Fruit fly (Drosophila melanogaster): ENCODE data around the gene CtsB.

The CtsB gene

DNA sequence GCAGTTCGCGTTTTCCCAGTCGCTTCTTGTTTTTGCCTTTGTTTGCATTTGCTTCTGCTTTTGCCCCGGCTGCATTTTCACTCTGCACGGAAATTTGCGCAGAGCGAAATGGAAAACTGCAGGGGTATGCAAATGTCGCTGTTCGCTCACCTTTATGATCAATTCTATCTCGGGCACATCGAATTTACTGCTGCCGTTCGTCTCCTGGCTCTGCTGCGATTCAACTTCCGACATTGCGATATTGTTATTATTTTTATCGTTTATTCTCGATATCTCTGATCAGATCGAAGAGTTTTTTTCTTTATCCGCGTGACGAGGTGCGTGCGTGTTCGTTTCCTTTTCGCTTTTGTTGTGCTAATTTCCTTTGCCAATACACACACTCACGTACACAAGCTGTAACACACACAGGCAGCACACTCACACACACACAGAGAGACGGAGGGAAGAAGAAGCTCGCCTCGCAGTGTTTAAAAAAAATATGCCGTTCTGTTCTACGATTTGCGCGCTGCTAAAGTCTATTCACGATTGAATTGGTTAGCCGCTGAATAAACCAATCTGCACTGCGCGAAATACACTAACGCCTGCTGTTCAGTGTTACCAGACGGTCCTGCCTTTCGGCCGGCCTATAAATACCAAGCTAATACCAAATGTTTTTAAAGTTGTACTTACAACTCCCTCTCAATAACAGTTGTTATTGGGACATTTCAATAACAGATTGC is 40.0 kb upstream of the CtsB start, which contains the start of gene Clic (continued):
- TF ChIP-seq CG3838 (GFP tag; optimal IDR thresholded peaks at IDR 0.05) (no peak), lola (GFP tag; optimal IDR thresholded peaks at IDR 0.05) (no peak), ken (GFP tag; IDR thresholded peaks at IDR 0.05) (no peak), chinmo (GFP tag; IDR thresholded peaks at IDR 0.05; ENCODE audit: partially characterized antibody) (0 out of 4 replicates have a peak, but pooled peaks have one; percentile 2), CG8290 (GFP tag; optimal IDR thresholded peaks at IDR 0.05) (no peak), CG8290 (tag; optimal IDR thresholded peaks at IDR 0.05) (peak in 1 of 2 experiments; percentile 77), sr (GFP tag; IDR thresholded peaks at IDR 0.05) (0 out of 3 replicates have a peak, but pooled peaks have one; percentile 4), rib (GFP tag; IDR thresholded peaks at IDR 0.05) (peak; percentile 55), CG3065 (GFP tag; optimal IDR thresholded peaks at IDR 0.05) (no peak), phol (tag; optimal IDR thresholded peaks at IDR 0.05) (no peak), CG4854 (GFP tag; optimal IDR thresholded peaks at IDR 0.05) (no peak), al (GFP tag; IDR thresholded peaks at IDR 0.05) (no peak), crol (GFP tag; IDR thresholded peaks at IDR 0.05) (peak; percentile 8; the same call in 1 of the 2 replicates), HmgD (GFP tag; optimal IDR thresholded peaks at IDR 0.05) (peak; percentile 37), CG12236 (GFP tag; optimal IDR thresholded peaks at IDR 0.05) (no peak), Adf1 (GFP tag; IDR thresholded peaks at IDR 0.05) (peak; percentile 23; the same call in 1 of the 2 replicates), fd102C (GFP tag; optimal IDR thresholded peaks at IDR 0.05) (no peak), CG14050 (GFP tag; IDR thresholded peaks at IDR 0.05) (no peak), ems (GFP tag; optimal IDR thresholded peaks at IDR 0.05) (peak; percentile 20), sens (GFP tag) (peak; percentile 88), CG13123 (GFP tag; optimal IDR thresholded peaks at IDR 0.05) (no peak), CG6854 (GFP tag; optimal IDR thresholded peaks at IDR 0.05) (no peak), CG10979 (tag; optimal IDR thresholded peaks at IDR 0.05) (no peak), Meics (GFP tag; optimal IDR thresholded peaks at IDR 0.05) (peak; percentile 19), Pdp1 (GFP tag; optimal IDR thresholded peaks at IDR 0.05) (peak; percentile 25 to 36), CG8089 (GFP tag; optimal IDR thresholded peaks at IDR 0.05) (no peak), CG11456 (GFP tag; IDR thresholded peaks at IDR 0.05) (0 out of 3 replicates have a peak, but pooled peaks have one; percentile 41), vfl (GFP tag; optimal IDR thresholded peaks at IDR 0.05) (peak; percentile 13), MESR4 (GFP tag; optimal IDR thresholded peaks at IDR 0.05) (peak; percentile 57), sc (optimal IDR thresholded peaks at IDR 0.05) (no peak), sc (GFP tag; optimal IDR thresholded peaks at IDR 0.05) (no peak), tgo (GFP tag; IDR thresholded peaks at IDR 0.05) (no peak), CG6683 (GFP tag; optimal IDR thresholded peaks at IDR 0.05) (no peak), ash1 (GFP tag; optimal IDR thresholded peaks at IDR 0.05) (peak; percentile 57), dysf (GFP tag; IDR thresholded peaks at IDR 0.05) (0 out of 3 replicates have a peak, but pooled peaks have one; percentile 2), CG12219 (GFP tag; optimal IDR thresholded peaks at IDR 0.05) (no peak), CG15073 (GFP tag; optimal IDR thresholded peaks at IDR 0.05) (no peak), CG4617 (GFP tag; optimal IDR thresholded peaks at IDR 0.05; ENCODE audit: borderline replicate concordance) (peak; percentile 5), NK7.1 (GFP tag; optimal IDR thresholded peaks at IDR 0.05) (peak; percentile 37), CG6813 (GFP tag; optimal IDR thresholded peaks at IDR 0.05) (peak; percentile 20), CG11695 (GFP tag; IDR thresholded peaks at IDR 0.05) (0 out of 3 replicates have a peak, but pooled peaks have one; percentile 13), chn (GFP tag; optimal IDR thresholded peaks at IDR 0.05) (no peak), bbx (GFP tag; IDR thresholded peaks at IDR 0.05; ENCODE audit: partially characterized antibody) (peak; percentile 60), CG30020 (tag; optimal IDR thresholded peaks at IDR 0.05) (peak; percentile 19), Ada2b (GFP tag; IDR thresholded peaks at IDR 0.05) (no peak), CG11723 (GFP tag; optimal IDR thresholded peaks at IDR 0.05) (no peak), CG10321 (GFP tag; IDR thresholded peaks at IDR 0.05) (0 out of 2 replicates have a peak, but pooled peaks have one; percentile 14), br (optimal IDR thresholded peaks at IDR 0.05) (no peak), Trl (optimal IDR thresholded peaks at IDR 0.05) (no peak), Trl (GFP tag; optimal IDR thresholded peaks at IDR 0.05) (peak; percentile 17), CG8924 (tag; optimal IDR thresholded peaks at IDR 0.05) (peak; percentile 30)
